Worm (Caenorhabditis elegans) whole organism, L3 larva: Measurements from ENCODE around the gene acl-13.

Source experiments
- ZK546.5 ChIP-seq: sonication (generic microtip); optimal IDR thresholded peaks from 2 replicates; lab custom pipeline; 2017; ENCODE audit warnings: missing biosample characterization, missing genetic modification characterization
- aly-2 ChIP-seq: fragments of 150-350 bp; optimal IDR thresholded peaks from 2 replicates; lab custom pipeline; 2014; ENCODE audit warnings: missing biosample characterization, missing genetic modification characterization
- ama-1 ChIP-seq: fragments of 150-350 bp; optimal IDR thresholded peaks from 2 replicates; lab custom pipeline; 2018
- ceh-16 ChIP-seq: sonication (generic microtip); optimal IDR thresholded peaks from 2 replicates; lab custom pipeline; 2017; ENCODE audit warnings: missing biosample characterization, missing genetic modification characterization
- ceh-82 ChIP-seq: fragments of 150-350 bp; optimal IDR thresholded peaks from 2 replicates; lab custom pipeline; 2014; ENCODE audit warnings: missing biosample characterization, missing genetic modification characterization
- ceh-9 ChIP-seq: sonication (generic microtip); optimal IDR thresholded peaks from 2 replicates; lab custom pipeline; 2018; ENCODE audit warnings: missing biosample characterization, missing genetic modification characterization
- egl-27 ChIP-seq: sonication (generic microtip); optimal IDR thresholded peaks from 4 replicates; lab custom pipeline; 2017; ENCODE audit warnings: missing biosample characterization, missing genetic modification reagents, missing genetic modification characterization
- egl-5 ChIP-seq: fragments of 150-350 bp; optimal IDR thresholded peaks from 2 replicates; lab custom pipeline; 2017; ENCODE audit warnings: missing biosample characterization, missing genetic modification reagents, missing genetic modification characterization, inconsistent platforms
- elt-1 ChIP-seq: fragments of 150-350 bp; optimal IDR thresholded peaks from 2 replicates; lab custom pipeline; 2014; ENCODE audit warnings: missing biosample characterization, missing genetic modification characterization
- elt-2 ChIP-seq: sonication (generic microtip); optimal IDR thresholded peaks from 2 replicates; lab custom pipeline; 2016; ENCODE audit warnings: missing genetic modification reagents, mild to moderate bottlenecking, missing genetic modification characterization, missing compliant biosample characterization
- eor-1 ChIP-seq, 2 experiments: fragments of 150-350 bp; optimal IDR thresholded peaks; 2 replicates each; lab custom pipeline; 2014 to 2018; ENCODE audit warnings: missing biosample characterization in 2 of 2, missing genetic modification characterization in 2 of 2
- fkh-10 ChIP-seq: sonication (generic microtip); optimal IDR thresholded peaks from 2 replicates; lab custom pipeline; 2017; ENCODE audit warnings: missing biosample characterization, missing genetic modification reagents, missing genetic modification characterization
- fkh-2 ChIP-seq: fragments of 150-350 bp; optimal IDR thresholded peaks from 2 replicates; lab custom pipeline; 2014; ENCODE audit warnings: missing biosample characterization, missing genetic modification reagents, missing genetic modification characterization
- jun-1 ChIP-seq: fragments of 150-350 bp; optimal IDR thresholded peaks from 2 replicates; lab custom pipeline; 2014; ENCODE audit warnings: missing biosample characterization, missing genetic modification reagents, missing genetic modification characterization
- lin-15B ChIP-seq: fragments of 150-350 bp; optimal IDR thresholded peaks from 2 replicates; lab custom pipeline; 2014; ENCODE audit warnings: missing biosample characterization, missing genetic modification characterization
- lin-39 ChIP-seq: fragments of 150-350 bp; optimal IDR thresholded peaks from 2 replicates; lab custom pipeline; 2018; ENCODE audit warnings: missing biosample characterization, missing genetic modification reagents, missing genetic modification characterization
- lsy-12 ChIP-seq: sonication (generic microtip); optimal IDR thresholded peaks from 2 replicates; lab custom pipeline; 2016; ENCODE audit warnings: mild to moderate bottlenecking, missing genetic modification characterization, missing compliant biosample characterization
- mdl-1 ChIP-seq: fragments of 150-350 bp; optimal IDR thresholded peaks from 2 replicates; lab custom pipeline; 2014; ENCODE audit warnings: missing biosample characterization, missing genetic modification characterization
- nfya-1 ChIP-seq: sonication (generic microtip); optimal IDR thresholded peaks from 2 replicates; lab custom pipeline; 2017; ENCODE audit warnings: missing genetic modification characterization, mild to moderate bottlenecking, missing compliant biosample characterization, antibody characterized with exemption, moderate library complexity; ENCODE audit not compliant: insufficient read depth
- nhr-11 ChIP-seq: fragments of 150-350 bp; optimal IDR thresholded peaks from 2 replicates; lab custom pipeline; 2014; ENCODE audit warnings: missing biosample characterization, missing genetic modification characterization
- nhr-23 ChIP-seq: fragments of 150-350 bp; optimal IDR thresholded peaks from 2 replicates; lab custom pipeline; 2014; ENCODE audit warnings: missing biosample characterization, missing genetic modification reagents, missing genetic modification characterization
- nhr-237 ChIP-seq: fragments of 150-350 bp; optimal IDR thresholded peaks from 2 replicates; lab custom pipeline; 2014; ENCODE audit warnings: missing biosample characterization, missing genetic modification characterization
- nhr-25 ChIP-seq: sonication (generic microtip); optimal IDR thresholded peaks from 2 replicates; lab custom pipeline; 2017; ENCODE audit warnings: missing biosample characterization, missing genetic modification characterization
- nhr-28 ChIP-seq: fragments of 150-350 bp; optimal IDR thresholded peaks from 2 replicates; lab custom pipeline; 2014; ENCODE audit warnings: missing biosample characterization, missing genetic modification characterization
- nhr-67 ChIP-seq: fragments of 150-350 bp; optimal IDR thresholded peaks from 2 replicates; lab custom pipeline; 2014; ENCODE audit warnings: missing biosample characterization, missing genetic modification characterization
- nhr-76 ChIP-seq: fragments of 150-350 bp; sonication (generic microtip); optimal IDR thresholded peaks from 5 replicates; lab custom pipeline; 2014; ENCODE audit warnings: missing biosample characterization, missing genetic modification characterization
- nhr-77 ChIP-seq: fragments of 150-350 bp; optimal IDR thresholded peaks from 2 replicates; lab custom pipeline; 2014; ENCODE audit warnings: missing biosample characterization, missing genetic modification characterization
- pha-4 ChIP-seq: fragments of 150-350 bp; optimal IDR thresholded peaks from 2 replicates; lab custom pipeline; 2014; ENCODE audit warnings: missing biosample characterization, missing genetic modification reagents, missing genetic modification characterization
- skn-1 ChIP-seq: fragments of 150-350 bp; optimal IDR thresholded peaks from 2 replicates; lab custom pipeline; 2014; ENCODE audit warnings: missing biosample characterization, missing genetic modification characterization
- snpc-4 ChIP-seq: fragments of 150-350 bp; optimal IDR thresholded peaks from 2 replicates; lab custom pipeline; 2014; ENCODE audit warnings: missing biosample characterization, missing genetic modification characterization
- tbx-2 ChIP-seq: sonication (generic microtip); optimal IDR thresholded peaks from 2 replicates; lab custom pipeline; 2016; ENCODE audit warnings: mild to moderate bottlenecking, missing genetic modification characterization, missing compliant biosample characterization
- unc-62 ChIP-seq: fragments of 150-350 bp; sonication (generic microtip); optimal IDR thresholded peaks from 4 replicates; lab custom pipeline; 2014; ENCODE audit warnings: missing biosample characterization, missing genetic modification reagents, missing genetic modification characterization
- zag-1 ChIP-seq: fragments of 150-350 bp; optimal IDR thresholded peaks from 2 replicates; lab custom pipeline; 2014; ENCODE audit warnings: missing biosample characterization, missing genetic modification characterization
- ztf-11 ChIP-seq: fragments of 150-350 bp; optimal IDR thresholded peaks from 2 replicates; lab custom pipeline; 2014; ENCODE audit warnings: missing biosample characterization, missing genetic modification characterization

acl-13 gene

ce11 chrIV:12438359-12438758 lies 28.1 kb downstream of the acl-13 start, which contains the start of gene clec-185:
clec-185 (plus strand) TSS chrIV:12438659.
- TF ChIP-seq nhr-28 (tag; lab: Kevin White, UChicago) = no peak

ce11 chrIV:12441715-12442114 lies 31.4 kb downstream of the acl-13 start, which contains the start of gene C25G4.17:
C25G4.17 (plus strand) TSS chrIV:12442015.
- TF ChIP-seq snpc-4 (tag; lab: Kevin White, UChicago) (no peak), nhr-237 (tag; lab: Kevin White, UChicago) (no peak), ceh-82 (tag; lab: Kevin White, UChicago) (no peak), fkh-10 (GFP tag; lab: Kevin White, UChicago) (no peak), egl-27 (tag; lab: Kevin White, UChicago) (no peak), ztf-11 (tag; lab: Kevin White, UChicago) (no peak), nhr-11 (tag; lab: Kevin White, UChicago) (no peak), aly-2 (no peak), nhr-28 (tag; lab: Kevin White, UChicago) (no peak), elt-1 (tag; lab: Kevin White, UChicago) (no peak), skn-1 (tag; lab: Kevin White, UChicago) (no peak), ceh-9 (tag; lab: Kevin White, UChicago) (no peak), pha-4 (no peak)

- TF ChIP-seq lin-39 = no peak
- TF ChIP-seq aly-2 = no peak
- no peak for TF ChIP-seq unc-62 (GFP tag; lab: Kevin White, UChicago)
- TF ChIP-seq jun-1 (tag; lab: Kevin White, UChicago) = no peak
- TF ChIP-seq ama-1 (lab: Kevin White, UChicago) = no peak
- no peak for TF ChIP-seq nhr-76 (tag; lab: Kevin White, UChicago)
- no peak for TF ChIP-seq tbx-2 (tag; lab: Kevin White, UChicago)
Measured at ce11 chrIV:12443936-12444335, 33.7 kb downstream of the acl-13 start, which contains the start of gene C25G4.2. C25G4.2 (minus strand) TSS chrIV:12444035.

- TF ChIP-seq fkh-2 (tag; lab: Kevin White, UChicago) (no peak), ZK546.5 (no peak), elt-1 (tag; lab: Kevin White, UChicago) (no peak), nhr-28 (tag; lab: Kevin White, UChicago) (no peak), eor-1 (tag; optimal IDR thresholded peaks at IDR 0.05; lab: Kevin White, UChicago) (no peak), snpc-4 (tag; lab: Kevin White, UChicago) (no peak)
- TF ChIP-seq, all 47 proteins: peak for 0
Measured at ce11 chrIV:12445463-12445934, 35.2 kb downstream of the acl-13 start, which contains the start of gene C25G4.3. C25G4.3 (minus strand) TSS chrIV:12445884.

- TF ChIP-seq nhr-23 (tag; lab: Kevin White, UChicago) = peak; percentile 38
- TF ChIP-seq nhr-25 (tag; lab: Kevin White, UChicago) = peak; percentile 30
- no peak for TF ChIP-seq unc-62 (GFP tag; lab: Kevin White, UChicago)
- no peak for TF ChIP-seq nhr-237 (tag; lab: Kevin White, UChicago)
- no peak for TF ChIP-seq nhr-77
- TF ChIP-seq ceh-16 (tag; lab: Kevin White, UChicago) = no peak
- TF ChIP-seq aly-2 = no peak
- TF ChIP-seq lin-39 = peak; percentile 27
- TF ChIP-seq zag-1 (tag; lab: Kevin White, UChicago) = no peak
- TF ChIP-seq elt-1 (tag; lab: Kevin White, UChicago) = no peak
- TF ChIP-seq elt-2 = no peak
- no peak for TF ChIP-seq skn-1 (tag; lab: Kevin White, UChicago)
- TF ChIP-seq lin-15B (tag; lab: Kevin White, UChicago) = peak; percentile 51
Measured at ce11 chrIV:12451225-12451831, 41.1 kb downstream of the acl-13 start, which contains the start of gene dpy-26. dpy-26 (minus strand) TSS chrIV:12451335.

- TF ChIP-seq nhr-67 (tag; lab: Kevin White, UChicago) (no peak), skn-1 (tag; lab: Kevin White, UChicago) (no peak), fkh-10 (GFP tag; lab: Kevin White, UChicago) (no peak), egl-27 (tag; lab: Kevin White, UChicago) (no peak), aly-2 (no peak), ceh-9 (tag; lab: Kevin White, UChicago) (no peak), pha-4 (no peak), nhr-23 (tag; lab: Kevin White, UChicago) (no peak), eor-1 (tag; optimal IDR thresholded peaks at IDR 0.05; lab: Kevin White, UChicago) (no peak), fkh-2 (tag; lab: Kevin White, UChicago) (no peak), lsy-12 (tag; lab: Kevin White, UChicago) (no peak), egl-5 (tag; lab: Kevin White, UChicago) (no peak), nfya-1 (tag; lab: Kevin White, UChicago) (no peak), ceh-16 (tag; lab: Kevin White, UChicago) (no peak), nhr-25 (tag; lab: Kevin White, UChicago) (no peak), jun-1 (tag; lab: Kevin White, UChicago) (no peak), mdl-1 (tag; lab: Kevin White, UChicago) (no peak)
Measured at ce11 chrIV:12454115-12454514, 43.8 kb downstream of the acl-13 start, which contains the start of gene spe-44. spe-44 (minus strand) TSS chrIV:12454215.
